Worm (Caenorhabditis elegans) whole organism, L3 larva: ENCODE data around the gene aipr-1.
A peak's percentile ranks its signal among the peaks of the same experiment; 100 is the strongest.

Source experiments
- R02D3.7 ChIP-seq: fragments of 150-350 bp; optimal IDR thresholded peaks from 2 replicates; lab custom pipeline; 2014; ENCODE audit warnings: missing biosample characterization, missing genetic modification characterization
- ZK546.5 ChIP-seq: sonication (generic microtip); optimal IDR thresholded peaks from 2 replicates; lab custom pipeline; 2017; ENCODE audit warnings: missing biosample characterization, missing genetic modification characterization
- aly-2 ChIP-seq: fragments of 150-350 bp; optimal IDR thresholded peaks from 2 replicates; lab custom pipeline; 2014; ENCODE audit warnings: missing biosample characterization, missing genetic modification characterization
- ama-1 ChIP-seq: fragments of 150-350 bp; optimal IDR thresholded peaks from 2 replicates; lab custom pipeline; 2018
- ceh-16 ChIP-seq: sonication (generic microtip); optimal IDR thresholded peaks from 2 replicates; lab custom pipeline; 2017; ENCODE audit warnings: missing biosample characterization, missing genetic modification characterization
- ceh-28 ChIP-seq: fragments of 150-350 bp; optimal IDR thresholded peaks from 2 replicates; lab custom pipeline; 2014; ENCODE audit warnings: missing biosample characterization, missing genetic modification reagents, missing genetic modification characterization
- ceh-82 ChIP-seq: fragments of 150-350 bp; optimal IDR thresholded peaks from 2 replicates; lab custom pipeline; 2014; ENCODE audit warnings: missing biosample characterization, missing genetic modification characterization
- ceh-9 ChIP-seq: sonication (generic microtip); optimal IDR thresholded peaks from 2 replicates; lab custom pipeline; 2018; ENCODE audit warnings: missing biosample characterization, missing genetic modification characterization
- daf-12 ChIP-seq: fragments of 150-350 bp; optimal IDR thresholded peaks from 2 replicates; lab custom pipeline; 2014; ENCODE audit warnings: missing biosample characterization, missing genetic modification reagents, missing genetic modification characterization
- egl-27 ChIP-seq: sonication (generic microtip); optimal IDR thresholded peaks from 4 replicates; lab custom pipeline; 2017; ENCODE audit warnings: missing biosample characterization, missing genetic modification reagents, missing genetic modification characterization
- egl-5 ChIP-seq: fragments of 150-350 bp; optimal IDR thresholded peaks from 2 replicates; lab custom pipeline; 2017; ENCODE audit warnings: missing biosample characterization, missing genetic modification reagents, missing genetic modification characterization, inconsistent platforms
- elt-1 ChIP-seq: fragments of 150-350 bp; optimal IDR thresholded peaks from 2 replicates; lab custom pipeline; 2014; ENCODE audit warnings: missing biosample characterization, missing genetic modification characterization
- elt-2 ChIP-seq: sonication (generic microtip); optimal IDR thresholded peaks from 2 replicates; lab custom pipeline; 2016; ENCODE audit warnings: missing genetic modification reagents, mild to moderate bottlenecking, missing genetic modification characterization, missing compliant biosample characterization
- elt-3 ChIP-seq, 3 experiments: fragments of 150-350 bp in 1 of 3; sonication (generic microtip) in 2 of 3; optimal IDR thresholded peaks; 2 replicates in 2 of 3; 4 replicates in 1 of 3; lab custom pipeline; 2014 to 2017; ENCODE audit warnings: missing biosample characterization in 3 of 3, missing genetic modification characterization in 3 of 3
- eor-1 ChIP-seq, 2 experiments: fragments of 150-350 bp; optimal IDR thresholded peaks; 2 replicates each; lab custom pipeline; 2014 to 2018; ENCODE audit warnings: missing biosample characterization in 2 of 2, missing genetic modification characterization in 2 of 2
- fkh-10 ChIP-seq: sonication (generic microtip); optimal IDR thresholded peaks from 2 replicates; lab custom pipeline; 2017; ENCODE audit warnings: missing biosample characterization, missing genetic modification reagents, missing genetic modification characterization
- fkh-2 ChIP-seq: fragments of 150-350 bp; optimal IDR thresholded peaks from 2 replicates; lab custom pipeline; 2014; ENCODE audit warnings: missing biosample characterization, missing genetic modification reagents, missing genetic modification characterization
- fos-1 ChIP-seq: fragments of 150-350 bp; optimal IDR thresholded peaks from 2 replicates; lab custom pipeline; 2014; ENCODE audit warnings: missing biosample characterization, missing genetic modification characterization
- hmg-11 ChIP-seq: sonication (generic microtip); optimal IDR thresholded peaks from 2 replicates; lab custom pipeline; 2016; ENCODE audit warnings: missing genetic modification characterization, missing compliant biosample characterization
- jun-1 ChIP-seq: fragments of 150-350 bp; optimal IDR thresholded peaks from 2 replicates; lab custom pipeline; 2014; ENCODE audit warnings: missing biosample characterization, missing genetic modification reagents, missing genetic modification characterization
- lin-15B ChIP-seq: fragments of 150-350 bp; optimal IDR thresholded peaks from 2 replicates; lab custom pipeline; 2014; ENCODE audit warnings: missing biosample characterization, missing genetic modification characterization
- lin-39 ChIP-seq: fragments of 150-350 bp; optimal IDR thresholded peaks from 2 replicates; lab custom pipeline; 2018; ENCODE audit warnings: missing biosample characterization, missing genetic modification reagents, missing genetic modification characterization
- lsy-12 ChIP-seq: sonication (generic microtip); optimal IDR thresholded peaks from 2 replicates; lab custom pipeline; 2016; ENCODE audit warnings: mild to moderate bottlenecking, missing genetic modification characterization, missing compliant biosample characterization
- mdl-1 ChIP-seq: fragments of 150-350 bp; optimal IDR thresholded peaks from 2 replicates; lab custom pipeline; 2014; ENCODE audit warnings: missing biosample characterization, missing genetic modification characterization
- mml-1 ChIP-seq: fragments of 150-350 bp; sonication (generic microtip); optimal IDR thresholded peaks from 3 replicates; lab custom pipeline; 2014; ENCODE audit warnings: missing biosample characterization, missing genetic modification characterization
- nfya-1 ChIP-seq: sonication (generic microtip); optimal IDR thresholded peaks from 2 replicates; lab custom pipeline; 2017; ENCODE audit warnings: missing genetic modification characterization, mild to moderate bottlenecking, missing compliant biosample characterization, antibody characterized with exemption, moderate library complexity; ENCODE audit not compliant: insufficient read depth
- nhr-11 ChIP-seq: fragments of 150-350 bp; optimal IDR thresholded peaks from 2 replicates; lab custom pipeline; 2014; ENCODE audit warnings: missing biosample characterization, missing genetic modification characterization
- nhr-12 ChIP-seq: fragments of 150-350 bp; optimal IDR thresholded peaks from 2 replicates; lab custom pipeline; 2014; ENCODE audit warnings: missing biosample characterization, missing genetic modification characterization
- nhr-23 ChIP-seq: fragments of 150-350 bp; optimal IDR thresholded peaks from 2 replicates; lab custom pipeline; 2014; ENCODE audit warnings: missing biosample characterization, missing genetic modification reagents, missing genetic modification characterization
- nhr-237 ChIP-seq: fragments of 150-350 bp; optimal IDR thresholded peaks from 2 replicates; lab custom pipeline; 2014; ENCODE audit warnings: missing biosample characterization, missing genetic modification characterization
- nhr-25 ChIP-seq: sonication (generic microtip); optimal IDR thresholded peaks from 2 replicates; lab custom pipeline; 2017; ENCODE audit warnings: missing biosample characterization, missing genetic modification characterization
- nhr-28 ChIP-seq: fragments of 150-350 bp; optimal IDR thresholded peaks from 2 replicates; lab custom pipeline; 2014; ENCODE audit warnings: missing biosample characterization, missing genetic modification characterization
- nhr-43 ChIP-seq: sonication (generic microtip); optimal IDR thresholded peaks from 2 replicates; lab custom pipeline; 2016; ENCODE audit warnings: mild to moderate bottlenecking, missing genetic modification characterization, missing compliant biosample characterization; ENCODE audit not compliant: poor library complexity, severe bottlenecking
- nhr-67 ChIP-seq: fragments of 150-350 bp; optimal IDR thresholded peaks from 2 replicates; lab custom pipeline; 2014; ENCODE audit warnings: missing biosample characterization, missing genetic modification characterization
- nhr-77 ChIP-seq: fragments of 150-350 bp; optimal IDR thresholded peaks from 2 replicates; lab custom pipeline; 2014; ENCODE audit warnings: missing biosample characterization, missing genetic modification characterization
- pha-4 ChIP-seq: fragments of 150-350 bp; optimal IDR thresholded peaks from 2 replicates; lab custom pipeline; 2014; ENCODE audit warnings: missing biosample characterization, missing genetic modification reagents, missing genetic modification characterization
- pqm-1 ChIP-seq: fragments of 150-350 bp; optimal IDR thresholded peaks from 2 replicates; lab custom pipeline; 2017; ENCODE audit warnings: missing biosample characterization, missing genetic modification characterization, inconsistent platforms
- sea-2 ChIP-seq: fragments of 150-350 bp; sonication (generic microtip); optimal IDR thresholded peaks from 4 replicates; lab custom pipeline; 2014; ENCODE audit warnings: missing biosample characterization, missing genetic modification reagents, missing genetic modification characterization
- snpc-4 ChIP-seq: fragments of 150-350 bp; optimal IDR thresholded peaks from 2 replicates; lab custom pipeline; 2014; ENCODE audit warnings: missing biosample characterization, missing genetic modification characterization
- unc-39 ChIP-seq: sonication (generic microtip); optimal IDR thresholded peaks from 4 replicates; lab custom pipeline; 2017; ENCODE audit warnings: missing biosample characterization, missing genetic modification characterization
- unc-62 ChIP-seq: fragments of 150-350 bp; sonication (generic microtip); optimal IDR thresholded peaks from 4 replicates; lab custom pipeline; 2014; ENCODE audit warnings: missing biosample characterization, missing genetic modification reagents, missing genetic modification characterization
- ztf-11 ChIP-seq: fragments of 150-350 bp; optimal IDR thresholded peaks from 2 replicates; lab custom pipeline; 2014; ENCODE audit warnings: missing biosample characterization, missing genetic modification characterization
- ztf-4 ChIP-seq: fragments of 150-350 bp; optimal IDR thresholded peaks from 2 replicates; lab custom pipeline; 2014; ENCODE audit warnings: missing biosample characterization, missing genetic modification characterization

The aipr-1 gene

ce11 chrII:6608626-6609025 is 14.6 kb upstream of the aipr-1 start:
- TF ChIP-seq fkh-2 (no peak), elt-2 (tag; lab: Kevin White, UChicago) (no peak)

DNA sequence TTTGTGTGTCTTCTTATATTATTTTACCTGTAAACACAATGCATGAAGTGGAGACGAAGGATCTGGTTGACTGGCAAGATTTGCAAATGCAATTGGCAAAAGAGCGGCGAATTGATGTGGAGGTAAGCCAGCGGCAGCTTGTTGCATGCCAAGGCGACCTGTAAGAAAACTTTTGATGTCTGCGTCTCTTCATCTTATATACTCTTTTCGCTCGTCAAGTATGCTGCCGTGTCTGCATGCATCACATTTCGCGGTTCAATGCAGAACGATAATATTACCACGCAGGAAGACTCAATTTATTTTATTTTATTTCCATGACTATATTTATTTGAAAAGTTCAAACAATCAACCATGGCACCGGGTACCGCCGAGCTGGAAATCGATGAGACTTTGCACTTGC is 6.9 kb upstream of the aipr-1 start, which contains the start of gene vps-33.2:
TSS of gene vps-33.2 (plus strand) at position 244 of the 400 bp plus-strand sequence.
- TF ChIP-seq daf-12 (tag; lab: Kevin White, UChicago) (no peak), ceh-82 (tag; lab: Kevin White, UChicago) (no peak), ama-1 (lab: Kevin White, UChicago) (no peak), elt-3 (tag; optimal IDR thresholded peaks at IDR 0.05; lab: Kevin White, UChicago) (no peak), aly-2 (tag; lab: Kevin White, UChicago) (no peak), lin-39 (tag; lab: Kevin White, UChicago) (peak; percentile 24), egl-27 (tag; lab: Kevin White, UChicago) (no peak), sea-2 (GFP tag; lab: Kevin White, UChicago) (no peak), ZK546.5 (no peak), fkh-10 (GFP tag; lab: Kevin White, UChicago) (no peak), lin-15B (tag; lab: Kevin White, UChicago) (no peak), ceh-28 (tag; lab: Kevin White, UChicago) (no peak), fos-1 (tag; lab: Kevin White, UChicago) (no peak), elt-2 (tag; lab: Kevin White, UChicago) (peak; percentile 19), ztf-4 (no peak), ceh-16 (tag; lab: Kevin White, UChicago) (no peak), nhr-28 (no peak), ceh-9 (tag; lab: Kevin White, UChicago) (no peak), egl-5 (no peak), nhr-77 (tag; lab: Kevin White, UChicago) (no peak), pqm-1 (tag; lab: Kevin White, UChicago) (no peak), mdl-1 (no peak), nhr-11 (tag; lab: Kevin White, UChicago) (no peak), lsy-12 (tag; lab: Kevin White, UChicago) (peak; percentile 33), nhr-25 (tag; lab: Kevin White, UChicago) (peak; percentile 3), ztf-11 (no peak), nhr-12 (no peak), nhr-237 (no peak), mml-1 (tag; lab: Kevin White, UChicago) (no peak), pha-4 (tag; lab: Kevin White, UChicago) (no peak), snpc-4 (tag; lab: Kevin White, UChicago) (no peak), hmg-11 (tag; lab: Kevin White, UChicago) (peak; percentile 80), nfya-1 (tag; lab: Kevin White, UChicago) (peak; percentile 54), nhr-23 (peak; percentile 9)

DNA sequence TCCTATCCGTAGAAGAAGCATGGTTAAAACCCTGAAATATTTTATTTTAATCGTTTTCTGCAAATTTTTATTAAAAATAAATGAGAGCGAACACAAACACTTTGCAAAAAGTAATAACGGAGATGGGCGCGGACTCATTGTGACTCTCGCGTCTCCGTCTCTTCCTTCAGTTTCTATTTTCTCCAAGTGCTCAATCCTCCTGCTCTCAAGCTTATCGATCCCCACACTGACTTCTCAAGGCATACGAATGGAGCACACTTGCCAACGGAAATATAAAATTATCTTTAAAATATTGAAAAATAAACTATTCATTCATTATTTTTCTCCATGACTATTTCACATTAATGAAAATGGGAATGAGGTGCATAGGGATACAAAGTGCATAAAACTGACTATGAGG is 4.0 kb upstream of the aipr-1 start, which contains the start of gene dnj-8:
TSS of gene dnj-8 (minus strand) at position 31 of the 400 bp plus-strand sequence.
- TF ChIP-seq nfya-1 (tag; lab: Kevin White, UChicago) (peak; percentile 60), R02D3.7 (tag; lab: Kevin White, UChicago) (no peak), nhr-67 (tag; lab: Kevin White, UChicago) (no peak), pqm-1 (tag; lab: Kevin White, UChicago) (no peak), elt-2 (tag; lab: Kevin White, UChicago) (no peak), ceh-28 (tag; lab: Kevin White, UChicago) (no peak), pha-4 (tag; lab: Kevin White, UChicago) (peak; percentile 25), ztf-11 (no peak), nhr-11 (tag; lab: Kevin White, UChicago) (no peak), unc-39 (tag; lab: Kevin White, UChicago) (no peak), mdl-1 (no peak), elt-1 (tag; lab: Kevin White, UChicago) (no peak), nhr-25 (tag; lab: Kevin White, UChicago) (no peak), nhr-12 (no peak), lin-15B (tag; lab: Kevin White, UChicago) (peak; percentile 23), elt-3 (tag; optimal IDR thresholded peaks at IDR 0.05; lab: Kevin White, UChicago) (no peak), jun-1 (tag; lab: Kevin White, UChicago) (no peak), ama-1 (lab: Kevin White, UChicago) (peak; percentile 6), ztf-4 (no peak), nhr-43 (tag; lab: Kevin White, UChicago) (no peak), daf-12 (tag; lab: Kevin White, UChicago) (no peak), egl-5 (no peak), fos-1 (tag; lab: Kevin White, UChicago) (no peak), ceh-82 (tag; lab: Kevin White, UChicago) (no peak), eor-1 (tag; optimal IDR thresholded peaks at IDR 0.05; lab: Kevin White, UChicago) (no peak), unc-62 (GFP tag; lab: Kevin White, UChicago) (no peak), lin-39 (tag; lab: Kevin White, UChicago) (peak; percentile 66), hmg-11 (tag; lab: Kevin White, UChicago) (no peak)
- TF ChIP-seq, all 47 proteins: peak for 5
